Worm (Caenorhabditis elegans) whole organism, L3 larva: ENCODE measurements around the gene F10C2.4.

Experiments
- aly-2 ChIP-seq: fragments of 150-350 bp; optimal IDR thresholded peaks from 2 replicates; lab custom pipeline; 2014; ENCODE audit warnings: missing biosample characterization, missing genetic modification characterization
- ama-1 ChIP-seq: fragments of 150-350 bp; optimal IDR thresholded peaks from 2 replicates; lab custom pipeline; 2018
- elt-1 ChIP-seq: fragments of 150-350 bp; optimal IDR thresholded peaks from 2 replicates; lab custom pipeline; 2014; ENCODE audit warnings: missing biosample characterization, missing genetic modification characterization
- elt-3 ChIP-seq, 3 experiments: fragments of 150-350 bp in 1 of 3; sonication (generic microtip) in 2 of 3; optimal IDR thresholded peaks; 2 replicates in 2 of 3; 4 replicates in 1 of 3; lab custom pipeline; 2014 to 2017; ENCODE audit warnings: missing biosample characterization in 3 of 3, missing genetic modification characterization in 3 of 3
- fos-1 ChIP-seq: fragments of 150-350 bp; optimal IDR thresholded peaks from 2 replicates; lab custom pipeline; 2014; ENCODE audit warnings: missing biosample characterization, missing genetic modification characterization
- nfya-1 ChIP-seq: sonication (generic microtip); optimal IDR thresholded peaks from 2 replicates; lab custom pipeline; 2017; ENCODE audit warnings: missing genetic modification characterization, mild to moderate bottlenecking, missing compliant biosample characterization, antibody characterized with exemption, moderate library complexity; ENCODE audit not compliant: insufficient read depth
- nhr-43 ChIP-seq: sonication (generic microtip); optimal IDR thresholded peaks from 2 replicates; lab custom pipeline; 2016; ENCODE audit warnings: mild to moderate bottlenecking, missing genetic modification characterization, missing compliant biosample characterization; ENCODE audit not compliant: poor library complexity, severe bottlenecking
- snpc-4 ChIP-seq: fragments of 150-350 bp; optimal IDR thresholded peaks from 2 replicates; lab custom pipeline; 2014; ENCODE audit warnings: missing biosample characterization, missing genetic modification characterization
- unc-62 ChIP-seq: fragments of 150-350 bp; sonication (generic microtip); optimal IDR thresholded peaks from 4 replicates; lab custom pipeline; 2014; ENCODE audit warnings: missing biosample characterization, missing genetic modification reagents, missing genetic modification characterization

- TF ChIP-seq unc-62 (GFP tag; lab: Kevin White, UChicago) (no peak), aly-2 (tag; lab: Kevin White, UChicago) (no peak), elt-3 (tag; optimal IDR thresholded peaks at IDR 0.05; lab: Kevin White, UChicago) (no peak), nfya-1 (tag; lab: Kevin White, UChicago) (no peak), nhr-43 (no peak), ama-1 (lab: Kevin White, UChicago) (no peak), fos-1 (tag; lab: Kevin White, UChicago) (no peak), elt-1 (no peak), snpc-4 (tag; lab: Kevin White, UChicago) (no peak)
Measured at ce11 chrV:12020940-12021339, 20.4 kb upstream of the F10C2.4 start.
